Worm (Caenorhabditis elegans): ENCODE data around the gene C28H8.7.
A peak's percentile ranks its signal among the peaks of the same experiment; 100 is the strongest.

Gene C28H8.7

ce11 chrIII:5875705-5876104, 11.1 kb downstream of the C28H8.7 start:
- TF ChIP-seq ceh-32 (tag; optimal IDR thresholded peaks at IDR 0.05; ENCODE audit: poor library complexity) (no peak), duxl-1 (tag; optimal IDR thresholded peaks at IDR 0.05; ENCODE audit: poor library complexity) (peak; percentile 42), nhr-28 (tag; optimal IDR thresholded peaks at IDR 0.05) (peak; percentile 21), daf-16 (GFP tag; optimal IDR thresholded peaks at IDR 0.05) (no peak), daf-16 (tag; optimal IDR thresholded peaks at IDR 0.05) (peak; percentile 80)

DNA sequence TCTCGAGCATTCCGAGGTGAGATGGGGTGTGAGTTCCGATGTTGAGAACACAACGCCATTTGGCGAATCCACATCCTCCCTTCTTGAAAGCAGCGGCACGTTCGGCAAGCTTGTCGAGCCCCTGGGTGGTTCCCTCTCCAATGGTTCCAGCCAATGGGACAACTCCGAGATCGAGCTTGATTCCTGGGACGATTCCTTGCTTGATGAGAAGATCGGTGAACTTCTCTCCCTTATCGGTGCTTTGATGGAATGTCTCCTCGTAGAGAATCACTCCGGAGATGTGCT, 11.4 kb downstream of the C28H8.7 start:
- TF ChIP-seq Y5F2A.4 (GFP tag; optimal IDR thresholded peaks at IDR 0.05) (no peak), madf-5 (GFP tag; IDR thresholded peaks at IDR 0.05) (0 out of 4 replicates have a peak, but pooled peaks of 1 of the 2 experiments have one; percentile 24), zag-1 (tag; optimal IDR thresholded peaks at IDR 0.05) (no peak), lin-13 (GFP tag; optimal IDR thresholded peaks at IDR 0.05) (no peak), set-16 (GFP tag; IDR thresholded peaks at IDR 0.05) (peak; percentile 57; the same call in 1 of the 2 replicates), dpl-1 (GFP tag; optimal IDR thresholded peaks at IDR 0.05) (no peak)

- peak; percentile 12 for TF ChIP-seq T20F7.1 (GFP tag; optimal IDR thresholded peaks at IDR 0.05)
- 0 out of 2 replicates have a peak, but pooled peaks have one; percentile 47 for TF ChIP-seq D1046.2 (GFP tag; IDR thresholded peaks at IDR 0.05)
- TF ChIP-seq dve-1 (tag; optimal IDR thresholded peaks at IDR 0.05; ENCODE audit: insufficient read depth): no peak
- TF ChIP-seq hlh-11 (tag; optimal IDR thresholded peaks at IDR 0.05): no peak
- TF ChIP-seq daf-16 (GFP tag; optimal IDR thresholded peaks at IDR 0.05): no peak
- TF ChIP-seq daf-16 (tag; optimal IDR thresholded peaks at IDR 0.05): no peak
- no peak for TF ChIP-seq ces-1 (GFP tag; optimal IDR thresholded peaks at IDR 0.05)
- no peak for TF ChIP-seq madf-5 (GFP tag; IDR thresholded peaks at IDR 0.05)
- 0 out of 2 replicates have a peak, but pooled peaks have one; percentile 8 for TF ChIP-seq php-3 (GFP tag; IDR thresholded peaks at IDR 0.05)
- peak; percentile 94 for TF ChIP-seq aha-1 (tag)
- 0 out of 2 replicates have a peak, but pooled peaks have one; percentile 5 for TF ChIP-seq nhr-42 (GFP tag; IDR thresholded peaks at IDR 0.05)
- no peak for TF ChIP-seq ceh-32 (tag; optimal IDR thresholded peaks at IDR 0.05; ENCODE audit: poor library complexity)
- peak; percentile 67 for TF ChIP-seq set-16 (GFP tag; IDR thresholded peaks at IDR 0.05)
- TF ChIP-seq nhr-25 (tag; optimal IDR thresholded peaks at IDR 0.05; ENCODE audit: borderline replicate concordance, insufficient read depth): no peak
- no peak for TF ChIP-seq Y105C5A.15 (GFP tag; IDR thresholded peaks at IDR 0.05)
- peak; percentile 22 for TF ChIP-seq skn-1 (tag; optimal IDR thresholded peaks at IDR 0.05)
These were observed 12.0 kb downstream of the C28H8.7 start for ce11 chrIII:5874664-5875417.

DNA sequence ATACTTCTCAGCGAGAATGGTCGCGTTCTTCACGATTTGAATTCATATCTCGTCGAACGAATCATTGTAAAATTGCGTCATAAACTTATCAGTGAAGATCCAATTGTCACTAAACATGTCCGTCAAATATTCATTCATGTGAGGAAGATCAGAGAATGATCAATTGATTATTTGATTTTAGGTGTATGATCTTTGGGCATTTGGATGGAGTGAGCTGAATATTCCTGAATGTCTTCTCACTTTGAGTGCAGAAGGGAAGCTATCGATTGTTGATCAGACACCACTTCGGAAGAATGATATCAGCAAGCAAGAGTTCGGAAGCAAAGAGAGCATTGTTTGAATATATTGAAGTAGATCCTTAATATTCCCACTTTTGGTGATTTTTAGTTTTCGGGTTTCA, 12.5 kb downstream of the C28H8.7 start:
- TF ChIP-seq dmd-8 (GFP tag; IDR thresholded peaks at IDR 0.05) (no peak), daf-19 (GFP tag; conservative IDR thresholded peaks at IDR 0.05) (no peak), mdl-1 (tag; optimal IDR thresholded peaks at IDR 0.05) (peak in 1 of 2 experiments; percentile 31), daf-8 (GFP tag; IDR thresholded peaks at IDR 0.05) (no peak), lin-15B (tag; optimal IDR thresholded peaks at IDR 0.05) (no peak), ctbp-1 (GFP tag; IDR thresholded peaks at IDR 0.05) (no peak), gei-8 (GFP tag; optimal IDR thresholded peaks at IDR 0.05) (peak; percentile 43), lsy-2 (tag; optimal IDR thresholded peaks at IDR 0.05) (peak in 1 of 2 experiments; percentile 62), lin-13 (GFP tag; optimal IDR thresholded peaks at IDR 0.05) (peak; percentile 40), hlh-11 (tag; optimal IDR thresholded peaks at IDR 0.05) (peak; percentile 64), aly-2 (tag; optimal IDR thresholded peaks at IDR 0.05) (no peak), nhr-77 (tag; optimal IDR thresholded peaks at IDR 0.05) (peak; percentile 61), T26A8.4 (GFP tag; IDR thresholded peaks at IDR 0.05) (peak; percentile 31; the same call in 1 of the 2 replicates), sdz-12 (GFP tag; optimal IDR thresholded peaks at IDR 0.05) (no peak), fkh-10 (GFP tag; optimal IDR thresholded peaks at IDR 0.05) (no peak), ZK546.5 (tag; optimal IDR thresholded peaks at IDR 0.05) (no peak), pha-4 (GFP tag; IDR thresholded peaks at IDR 0.05) (no peak), pha-4 (tag; optimal IDR thresholded peaks at IDR 0.05) (no peak), ceh-82 (tag; optimal IDR thresholded peaks at IDR 0.05) (no peak), cey-2 (tag; optimal IDR thresholded peaks at IDR 0.05; ENCODE audit: borderline replicate concordance, insufficient read depth) (no peak), rbr-2 (tag; optimal IDR thresholded peaks at IDR 0.05) (no peak), snpc-1.2 (GFP tag; IDR thresholded peaks at IDR 0.05) (no peak), pqm-1 (tag; optimal IDR thresholded peaks at IDR 0.05) (no peak), unc-62 (GFP tag; optimal IDR thresholded peaks at IDR 0.05 in 1 of 2) (peak in 1 of 2 experiments; percentile 98), unc-62 (tag; optimal IDR thresholded peaks at IDR 0.05) (no peak)

Data from whole organism, L4 larva.